Worm (Caenorhabditis elegans) whole organism, late embryonic: ENCODE measurements around the gene str-45.

Experiments
- Y22D7AL.16 ChIP-seq: sonication (generic microtip); optimal IDR thresholded peaks from 2 replicates; lab custom pipeline; 2016; ENCODE audit warnings: missing genetic modification characterization, missing compliant biosample characterization
- ama-1 ChIP-seq: fragments of 150-350 bp; optimal IDR thresholded peaks from 2 replicates; lab custom pipeline; 2014
- ceh-19 ChIP-seq: fragments of 200-800 bp; sonication (Bioruptor generic); optimal IDR thresholded peaks from 2 replicates; lab custom pipeline; 2018; ENCODE audit warnings: mild to moderate bottlenecking, missing genetic modification characterization, missing compliant biosample characterization
- ceh-9 ChIP-seq: sonication (generic microtip); optimal IDR thresholded peaks from 2 replicates; lab custom pipeline; 2016; ENCODE audit warnings: mild to moderate bottlenecking, missing genetic modification characterization, inconsistent platforms, missing compliant biosample characterization
- elt-2 ChIP-seq: sonication (generic microtip); optimal IDR thresholded peaks from 2 replicates; lab custom pipeline; 2016; ENCODE audit warnings: missing genetic modification reagents, missing genetic modification characterization, missing compliant biosample characterization
- ets-4 ChIP-seq: sonication (generic microtip); optimal IDR thresholded peaks from 2 replicates; lab custom pipeline; 2016; ENCODE audit warnings: missing genetic modification characterization, missing compliant biosample characterization
- fkh-6 ChIP-seq: sonication (generic microtip); optimal IDR thresholded peaks from 2 replicates; lab custom pipeline; 2016; ENCODE audit warnings: missing genetic modification characterization, missing compliant biosample characterization
- sox-4 ChIP-seq: sonication (generic microtip); optimal IDR thresholded peaks from 2 replicates; lab custom pipeline; 2017; ENCODE audit warnings: mild to moderate bottlenecking, missing genetic modification characterization, inconsistent platforms, missing compliant biosample characterization
- syd-9 ChIP-seq: sonication (generic microtip); optimal IDR thresholded peaks from 2 replicates; lab custom pipeline; 2016; ENCODE audit warnings: mild to moderate bottlenecking, missing genetic modification characterization, moderate library complexity, missing compliant biosample characterization

DNA sequence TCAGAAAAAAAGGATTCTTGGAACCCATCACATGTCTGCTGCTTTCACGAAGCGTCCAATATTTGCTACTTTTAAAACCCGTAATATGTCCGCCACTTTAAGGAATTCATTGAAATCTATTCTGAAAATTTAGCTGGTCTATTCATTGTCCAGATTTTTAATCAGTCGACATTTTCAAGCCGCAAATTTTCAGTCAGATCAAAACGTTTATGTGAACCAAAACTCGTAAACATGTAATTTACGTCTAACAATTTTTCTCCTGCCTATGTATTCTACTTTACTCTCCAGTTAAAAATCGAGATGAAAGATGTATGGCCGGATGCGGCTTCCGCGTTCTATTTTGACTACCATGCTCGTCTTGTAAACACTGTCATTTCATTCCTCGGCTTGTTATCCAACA, 39.2 kb downstream of the str-45 start, which contains the start of gene srw-1:
- TF ChIP-seq elt-2 (tag; lab: Kevin White, UChicago) (no peak), Y22D7AL.16 (tag; lab: Kevin White, UChicago) (no peak), ceh-9 (tag; lab: Kevin White, UChicago) (no peak), ama-1 (lab: Kevin White, UChicago) (no peak), fkh-6 (no peak), ets-4 (tag; lab: Kevin White, UChicago) (no peak), syd-9 (tag; lab: Kevin White, UChicago) (no peak), sox-4 (no peak), ceh-19 (GFP tag; lab: Kevin White, UChicago) (no peak)
